Fruit fly (Drosophila melanogaster) whole organism, embryonic: ENCODE measurements around the gene CG1824.
A peak's percentile ranks its signal among the peaks of the same experiment; 100 is the strongest.

Experiments
- Blimp-1 ChIP-seq: fragments of 200-800 bp; sonication (Bioruptor generic); optimal IDR thresholded peaks from 3 replicates; lab custom pipeline; 2018; ENCODE audit warnings: missing biosample characterization, missing genetic modification characterization, mild to moderate bottlenecking, moderate library complexity, missing genetic modification reagents
- Bteb2 ChIP-seq: fragments of 200-800 bp; sonication (Bioruptor generic); optimal IDR thresholded peaks from 2 replicates; lab custom pipeline; 2016; ENCODE audit warnings: missing biosample characterization, missing genetic modification characterization
- CG10462 ChIP-seq: fragments of 200-800 bp; sonication (Bioruptor generic); optimal IDR thresholded peaks from 2 replicates; lab custom pipeline; 2016; ENCODE audit warnings: missing biosample characterization, missing genetic modification characterization
- CG11456 ChIP-seq: fragments of 200-800 bp; sonication (Bioruptor generic); IDR thresholded peaks from 3 replicates; pipeline ENCODE4 v1.3.6; 2022; ENCODE audit warnings: missing biosample characterization, missing genetic modification characterization
- CG14050 ChIP-seq: fragments of 200-800 bp; sonication (Bioruptor generic); IDR thresholded peaks from 3 replicates; pipeline ENCODE4 v1.3.6; 2022; ENCODE audit warnings: missing biosample characterization, missing genetic modification characterization
- CG15073 ChIP-seq: fragments of 200-800 bp; sonication (Bioruptor generic); optimal IDR thresholded peaks from 2 replicates; lab custom pipeline; 2016; ENCODE audit warnings: missing biosample characterization, missing genetic modification characterization
- CG15514 ChIP-seq: fragments of 200-800 bp; sonication (Bioruptor generic); optimal IDR thresholded peaks from 3 replicates; lab custom pipeline; 2017; ENCODE audit warnings: missing biosample characterization, missing genetic modification characterization, mild to moderate bottlenecking, moderate library complexity, missing genetic modification reagents
- CG17802 ChIP-seq: fragments of 200-800 bp; sonication (Bioruptor generic); optimal IDR thresholded peaks from 2 replicates; lab custom pipeline; 2018; ENCODE audit warnings: missing biosample characterization, mild to moderate bottlenecking, missing genetic modification characterization, moderate library complexity
- CG2712 ChIP-seq: fragments of 200-800 bp; optimal IDR thresholded peaks from 3 replicates; lab custom pipeline; 2019; ENCODE audit warnings: missing biosample characterization, mild to moderate bottlenecking, missing genetic modification characterization, moderate library complexity
- CG31365 ChIP-seq: fragments of 200-800 bp; sonication (Bioruptor generic); optimal IDR thresholded peaks from 2 replicates; lab custom pipeline; 2018; ENCODE audit warnings: missing biosample characterization, mild to moderate bottlenecking, missing genetic modification characterization
- CG3726 ChIP-seq: fragments of 200-800 bp; sonication (Bioruptor generic); IDR thresholded peaks from 3 replicates; pipeline ENCODE4, ENCODE4 v1.3.6; 2022; ENCODE audit warnings: missing biosample characterization, missing genetic modification characterization
- CG4707 ChIP-seq: fragments of 200-800 bp; sonication (Bioruptor generic); optimal IDR thresholded peaks from 2 replicates; lab custom pipeline; 2018; ENCODE audit warnings: missing biosample characterization, mild to moderate bottlenecking, missing genetic modification characterization, moderate library complexity
- CG5180 ChIP-seq: fragments of 200-800 bp; sonication (Bioruptor generic); optimal IDR thresholded peaks from 3 replicates; lab custom pipeline; 2017; ENCODE audit warnings: missing biosample characterization, missing genetic modification characterization, mild to moderate bottlenecking, moderate library complexity, missing genetic modification reagents
- CG6175 ChIP-seq: fragments of 200-800 bp; sonication (Bioruptor generic); IDR thresholded peaks from 3 replicates; pipeline ENCODE4 v1.3.6; 2022; ENCODE audit warnings: missing biosample characterization, missing genetic modification characterization
- CG7839 ChIP-seq: fragments of 200-800 bp; sonication (Bioruptor generic); optimal IDR thresholded peaks from 3 replicates; lab custom pipeline; 2018; ENCODE audit warnings: missing biosample characterization, mild to moderate bottlenecking, missing genetic modification characterization, moderate library complexity
- CG8359 ChIP-seq: fragments of 200-800 bp; sonication (Bioruptor generic); optimal IDR thresholded peaks from 2 replicates; lab custom pipeline; 2017; ENCODE audit warnings: missing biosample characterization, mild to moderate bottlenecking, missing genetic modification characterization, borderline replicate concordance
- CG8944 ChIP-seq: fragments of 200-800 bp; sonication (Bioruptor generic); optimal IDR thresholded peaks from 3 replicates; lab custom pipeline; 2016; ENCODE audit warnings: missing biosample characterization, missing genetic modification characterization
- CrebB ChIP-seq: fragments of 200-800 bp; sonication (Bioruptor generic); optimal IDR thresholded peaks from 3 replicates; lab custom pipeline; 2018; ENCODE audit warnings: missing biosample characterization, mild to moderate bottlenecking, missing genetic modification characterization
- Fer2 ChIP-seq: fragments of 200-800 bp; sonication (Bioruptor generic); optimal IDR thresholded peaks from 2 replicates; lab custom pipeline; 2018; ENCODE audit warnings: missing biosample characterization, mild to moderate bottlenecking, missing genetic modification characterization, moderate library complexity
- Hey ChIP-seq: fragments of 200-800 bp; sonication (Bioruptor generic); optimal IDR thresholded peaks from 3 replicates; lab custom pipeline; 2018; ENCODE audit warnings: missing biosample characterization, mild to moderate bottlenecking, missing genetic modification characterization
- Hr3 ChIP-seq: fragments of 200-800 bp; sonication (Bioruptor generic); optimal IDR thresholded peaks from 3 replicates; lab custom pipeline; 2016; ENCODE audit warnings: missing biosample characterization, missing genetic modification characterization
- MTF-1 ChIP-seq: fragments of 200-800 bp; sonication (Bioruptor generic); optimal IDR thresholded peaks from 2 replicates; lab custom pipeline; 2018; ENCODE audit warnings: missing biosample characterization, mild to moderate bottlenecking, missing genetic modification characterization, borderline replicate concordance
- Opbp ChIP-seq: fragments of 200-800 bp; sonication (Bioruptor generic); IDR thresholded peaks from 3 replicates; pipeline ENCODE4 v1.3.6; 2022; ENCODE audit warnings: missing biosample characterization, missing genetic modification characterization; ENCODE audit not compliant: partially characterized antibody
- Scr ChIP-seq: fragments of 200-800 bp; sonication (Bioruptor generic); IDR thresholded peaks from 2 replicates; pipeline ENCODE4 v1.3.6; 2022; ENCODE audit warnings: missing biosample characterization, missing genetic modification characterization; ENCODE audit not compliant: partially characterized antibody
- Ssrp ChIP-seq: fragments of 200-800 bp; sonication (Bioruptor generic); optimal IDR thresholded peaks from 2 replicates; lab custom pipeline; 2018; ENCODE audit warnings: missing biosample characterization, mild to moderate bottlenecking, missing genetic modification characterization, moderate library complexity
- Tbp ChIP-seq: fragments of >200 bp; optimal IDR thresholded peaks from 2 replicates; lab custom pipeline; 2018; ENCODE audit warnings: missing biosample characterization, missing genetic modification characterization
- ac ChIP-seq: fragments of 200-800 bp; sonication (Bioruptor generic); optimal IDR thresholded peaks from 3 replicates; lab custom pipeline; 2017; ENCODE audit warnings: missing biosample characterization, mild to moderate bottlenecking, missing genetic modification characterization
- ase ChIP-seq: fragments of 200-800 bp; sonication (Bioruptor generic); IDR thresholded peaks from 3 replicates; pipeline ENCODE4 v1.3.6; 2022; ENCODE audit warnings: missing biosample characterization, missing genetic modification characterization
- bcd ChIP-seq: fragments of 200-800 bp; sonication (Bioruptor generic); optimal IDR thresholded peaks from 2 replicates; lab custom pipeline; 2017; ENCODE audit warnings: missing biosample characterization, mild to moderate bottlenecking, missing genetic modification characterization
- btn ChIP-seq: fragments of 200-800 bp; sonication (Bioruptor generic); optimal IDR thresholded peaks from 2 replicates; lab custom pipeline; 2016; ENCODE audit warnings: missing biosample characterization, missing genetic modification characterization
- caup ChIP-seq: fragments of 200-800 bp; sonication (Bioruptor generic); optimal IDR thresholded peaks from 3 replicates; lab custom pipeline; 2017; ENCODE audit warnings: missing biosample characterization, mild to moderate bottlenecking, missing genetic modification characterization, moderate library complexity; ENCODE audit not compliant: severe bottlenecking
- chn ChIP-seq: fragments of 200-800 bp; sonication (Bioruptor generic); optimal IDR thresholded peaks from 2 replicates; lab custom pipeline; 2016; ENCODE audit warnings: missing biosample characterization, missing genetic modification characterization
- dpn ChIP-seq, 2 experiments: fragments of 200-800 bp; sonication (Bioruptor generic); optimal IDR thresholded peaks; 3 replicates each; lab custom pipeline; 2016; ENCODE audit warnings: missing biosample characterization in 2 of 2, missing genetic modification characterization in 2 of 2
- en ChIP-seq: fragments of 200-800 bp; sonication (Bioruptor generic); optimal IDR thresholded peaks from 2 replicates; lab custom pipeline; 2016; ENCODE audit warnings: missing biosample characterization, missing genetic modification characterization
- gcm2 ChIP-seq: fragments of 200-800 bp; sonication (Bioruptor generic); optimal IDR thresholded peaks from 2 replicates; lab custom pipeline; 2016; ENCODE audit warnings: missing biosample characterization, missing genetic modification characterization
- gfzf ChIP-seq: fragments of 200-800 bp; sonication (Bioruptor generic); optimal IDR thresholded peaks from 2 replicates; lab custom pipeline; 2016; ENCODE audit warnings: missing biosample characterization, mild to moderate bottlenecking, missing genetic modification characterization, moderate library complexity
- grau ChIP-seq: fragments of 200-800 bp; optimal IDR thresholded peaks from 3 replicates; lab custom pipeline; 2019; ENCODE audit warnings: missing biosample characterization, mild to moderate bottlenecking, missing genetic modification characterization, moderate library complexity
- inv ChIP-seq: fragments of 200-800 bp; sonication (Bioruptor generic); IDR thresholded peaks from 2 replicates; pipeline ENCODE4 v1.3.6; 2022; ENCODE audit warnings: missing biosample characterization, missing genetic modification characterization; ENCODE audit not compliant: partially characterized antibody
- jing ChIP-seq: fragments of 200-800 bp; sonication (Bioruptor generic); optimal IDR thresholded peaks from 2 replicates; lab custom pipeline; 2018; ENCODE audit warnings: missing biosample characterization, mild to moderate bottlenecking, missing genetic modification characterization
- jumu ChIP-seq: fragments of 200-800 bp; sonication (Bioruptor generic); optimal IDR thresholded peaks from 3 replicates; lab custom pipeline; 2016; ENCODE audit warnings: missing biosample characterization, missing genetic modification characterization
- kah ChIP-seq: fragments of 200-800 bp; sonication (Bioruptor generic); optimal IDR thresholded peaks from 2 replicates; lab custom pipeline; 2018; ENCODE audit warnings: missing biosample characterization, mild to moderate bottlenecking, missing genetic modification characterization
- knrl ChIP-seq: fragments of 200-800 bp; sonication (Bioruptor generic); IDR thresholded peaks from 3 replicates; pipeline ENCODE4 v1.3.6; 2022; ENCODE audit warnings: missing biosample characterization, missing genetic modification characterization; ENCODE audit not compliant: partially characterized antibody
- lab ChIP-seq: fragments of 200-800 bp; sonication (Bioruptor generic); optimal IDR thresholded peaks from 3 replicates; lab custom pipeline; 2017; ENCODE audit warnings: missing biosample characterization, missing genetic modification characterization, mild to moderate bottlenecking, moderate library complexity, missing genetic modification reagents
- mam ChIP-seq: fragments of 200-800 bp; sonication (Bioruptor generic); optimal IDR thresholded peaks from 3 replicates; lab custom pipeline; 2016; ENCODE audit warnings: missing biosample characterization, missing genetic modification characterization
- peb ChIP-seq: fragments of 200-800 bp; sonication (Bioruptor generic); IDR thresholded peaks from 2 replicates; pipeline ENCODE4 v1.3.6; 2022; ENCODE audit warnings: missing biosample characterization, missing genetic modification characterization
- schlank ChIP-seq: fragments of 200-800 bp; sonication (Bioruptor generic); optimal IDR thresholded peaks from 2 replicates; lab custom pipeline; 2018; ENCODE audit warnings: missing biosample characterization, mild to moderate bottlenecking, missing genetic modification characterization
- tap ChIP-seq: fragments of 200-800 bp; optimal IDR thresholded peaks from 3 replicates; lab custom pipeline; 2019; ENCODE audit warnings: missing biosample characterization, mild to moderate bottlenecking, missing genetic modification characterization, moderate library complexity
- vfl ChIP-seq: fragments of 200-800 bp; sonication (Bioruptor generic); optimal IDR thresholded peaks from 2 replicates; lab custom pipeline; 2016; ENCODE audit warnings: missing biosample characterization, missing genetic modification characterization

CG1824 gene

DNA sequence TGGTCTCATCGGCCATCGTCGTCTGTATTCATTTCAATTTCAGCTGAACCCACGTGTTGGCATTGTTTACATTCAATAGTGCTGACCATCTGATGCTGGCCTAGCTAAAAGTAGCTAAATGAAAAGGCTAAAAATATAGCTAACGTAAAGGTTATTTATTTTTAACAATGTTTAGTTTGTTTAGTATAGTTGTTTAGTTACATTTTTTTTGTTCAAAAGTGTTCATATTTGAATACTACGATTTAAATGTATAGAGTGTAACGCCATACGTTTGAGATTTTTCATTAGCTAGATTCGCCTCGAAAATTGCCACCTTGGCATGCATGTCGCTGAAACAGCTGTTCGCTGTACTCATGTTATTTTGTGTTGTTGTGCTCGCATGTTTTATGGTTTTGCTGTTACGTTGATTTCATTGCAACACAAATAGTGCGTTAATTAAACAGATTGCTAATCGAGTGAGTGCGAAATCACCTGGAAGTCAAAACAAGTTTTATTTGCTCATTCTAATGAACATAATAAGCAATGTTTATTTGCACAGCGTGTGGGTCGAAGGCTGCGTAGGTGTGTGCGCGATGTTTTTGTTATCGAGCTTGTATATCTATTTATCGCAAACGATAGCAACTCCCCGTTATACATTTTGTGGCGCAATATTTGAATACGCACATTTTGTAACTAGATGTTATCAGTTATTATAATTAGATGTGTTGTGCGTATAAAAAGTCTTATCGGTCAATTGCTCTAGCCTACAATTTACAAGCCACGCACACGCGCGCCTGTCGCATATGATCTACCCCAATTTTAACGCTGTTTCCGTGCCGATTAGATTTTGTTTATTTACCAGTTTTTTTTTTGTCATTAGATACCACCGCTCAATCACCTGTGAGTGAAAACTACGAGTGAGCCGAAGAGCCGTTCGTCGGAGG, 16.4 kb upstream of the CG1824 start, which contains the start of the genes CG1463 and Fpgs1 (continued):
- TF ChIP-seq CG2712 (tag; lab: Kevin White, UChicago) (no peak), MTF-1 (GFP tag; lab: Kevin White, UChicago) (no peak), CrebB (no peak), chn (GFP tag; lab: Kevin White, UChicago) (no peak), CG8359 (GFP tag; lab: Kevin White, UChicago) (no peak), CG4707 (GFP tag; lab: Kevin White, UChicago) (no peak), Ssrp (no peak), CG6175 (GFP tag; lab: Robert Waterston, UW) (no peak), Tbp (peak; percentile 86), kah (GFP tag; lab: Kevin White, UChicago) (peak; percentile 68), Blimp-1 (GFP tag; lab: Kevin White, UChicago) (no peak), CG8944 (GFP tag; lab: Kevin White, UChicago) (no peak), jumu (GFP tag; lab: Kevin White, UChicago) (peak; percentile 12), mam (GFP tag; lab: Kevin White, UChicago) (peak; percentile 34), grau (tag; lab: Kevin White, UChicago) (no peak), ac (no peak), vfl (GFP tag; lab: Kevin White, UChicago) (no peak), gfzf (GFP tag; lab: Kevin White, UChicago) (no peak), CG15073 (GFP tag; lab: Kevin White, UChicago) (no peak), tap (tag; lab: Kevin White, UChicago) (no peak), knrl (GFP tag; lab: Robert Waterston, UW) (0 out of 3 replicates have a peak, but pooled peaks have one; percentile 12), schlank (no peak), Scr (GFP tag; lab: Robert Waterston, UW) (peak; percentile 57), btn (GFP tag; lab: Kevin White, UChicago) (no peak), jing (GFP tag; lab: Kevin White, UChicago) (no peak), CG14050 (no peak), CG3726 (no peak), Hr3 (no peak), CG5180 (GFP tag; lab: Kevin White, UChicago) (no peak), bcd (GFP tag; lab: Kevin White, UChicago) (no peak), CG31365 (no peak), Bteb2 (GFP tag; lab: Kevin White, UChicago) (no peak), inv (GFP tag; lab: Robert Waterston, UW) (no peak), CG7839 (tag; lab: Kevin White, UChicago) (no peak), Fer2 (tag; lab: Kevin White, UChicago) (no peak), CG11456 (GFP tag; lab: Robert Waterston, UW) (no peak), CG10462 (GFP tag; lab: Kevin White, UChicago) (no peak), gcm2 (no peak), lab (GFP tag; lab: Kevin White, UChicago) (peak; percentile 58), ase (GFP tag; lab: Robert Waterston, UW) (no peak), en (GFP tag; lab: Kevin White, UChicago) (no peak), dpn (GFP tag; optimal IDR thresholded peaks at IDR 0.05; lab: Kevin White, UChicago) (peak in 1 of 2 experiments; percentile 8), CG15514 (GFP tag; lab: Kevin White, UChicago) (peak; percentile 35), peb (no peak), CG17802 (no peak), Hey (tag; lab: Kevin White, UChicago) (peak; percentile 28), Opbp (GFP tag; lab: Robert Waterston, UW) (peak; percentile 63; the same call in 2 of the 3 replicates), caup (GFP tag; lab: Kevin White, UChicago) (peak; percentile 21)
